Worm (Caenorhabditis elegans) whole organism, early embryonic: Measurements from ENCODE around the gene C25E10.8.

Source experiments
- B0310.2 ChIP-seq: sonication (generic microtip); optimal IDR thresholded peaks from 2 replicates; lab custom pipeline; 2016; ENCODE audit warnings: mild to moderate bottlenecking, missing genetic modification characterization, missing compliant biosample characterization
- F13C5.2 ChIP-seq: sonication (generic microtip); optimal IDR thresholded peaks from 2 replicates; lab custom pipeline; 2017; ENCODE audit warnings: mild to moderate bottlenecking, missing genetic modification characterization, inconsistent platforms, missing compliant biosample characterization
- aly-1 ChIP-seq: sonication (generic microtip); optimal IDR thresholded peaks from 2 replicates; lab custom pipeline; 2016; ENCODE audit warnings: missing genetic modification characterization, missing compliant biosample characterization
- ama-1 ChIP-seq: fragments of 150-350 bp; optimal IDR thresholded peaks from 2 replicates; lab custom pipeline; 2014
- ceh-13 ChIP-seq: fragments of 200-800 bp; sonication (Bioruptor generic); optimal IDR thresholded peaks from 2 replicates; lab custom pipeline; 2018; ENCODE audit warnings: mild to moderate bottlenecking, missing genetic modification characterization, missing compliant biosample characterization
- ceh-36 ChIP-seq: sonication (generic microtip); optimal IDR thresholded peaks from 2 replicates; lab custom pipeline; 2016; ENCODE audit warnings: missing genetic modification characterization, inconsistent platforms, missing compliant biosample characterization
- ets-7 ChIP-seq: sonication (generic microtip); optimal IDR thresholded peaks from 2 replicates; lab custom pipeline; 2016; ENCODE audit warnings: missing genotype, missing genetic modification characterization, missing compliant biosample characterization
- flt-1 ChIP-seq: fragments of 200-800 bp; sonication (Bioruptor generic); IDR thresholded peaks from 2 replicates; pipeline ENCODE4 v1.3.6; 2022; ENCODE audit warnings: missing genetic modification characterization, missing compliant biosample characterization
- hmbx-1 ChIP-seq: sonication (generic microtip); optimal IDR thresholded peaks from 2 replicates; lab custom pipeline; 2016; ENCODE audit warnings: mild to moderate bottlenecking, missing genetic modification characterization, missing compliant biosample characterization
- hmg-4 ChIP-seq: fragments of 200-800 bp; sonication (Bioruptor generic); optimal IDR thresholded peaks from 2 replicates; lab custom pipeline; 2018; ENCODE audit warnings: mild to moderate bottlenecking, missing genetic modification characterization, missing compliant biosample characterization
- hnd-1 ChIP-seq: sonication (generic microtip); optimal IDR thresholded peaks from 2 replicates; lab custom pipeline; 2016; ENCODE audit warnings: missing genetic modification characterization, missing compliant biosample characterization
- pes-1 ChIP-seq: fragments of 200-800 bp; sonication (Bioruptor generic); IDR thresholded peaks from 2 replicates; pipeline ENCODE4 v1.3.6; 2022; ENCODE audit warnings: missing genetic modification reagents, missing genetic modification characterization, missing compliant biosample characterization
- scrt-1 ChIP-seq: fragments of 200-800 bp; sonication (Bioruptor generic); IDR thresholded peaks from 2 replicates; pipeline ENCODE4 v1.3.6; 2022; ENCODE audit warnings: missing genetic modification characterization, missing compliant biosample characterization
- sea-1 ChIP-seq: fragments of 200-800 bp; sonication (Bioruptor generic); conservative IDR thresholded peaks from 2 replicates; pipeline ENCODE4 v1.3.6; 2022; ENCODE audit warnings: missing genetic modification characterization, missing compliant biosample characterization
- tbx-11 ChIP-seq: fragments of 200-800 bp; sonication (Bioruptor generic); IDR thresholded peaks from 2 replicates; pipeline ENCODE4 v1.3.6; 2022; ENCODE audit warnings: missing genetic modification characterization, missing compliant biosample characterization
- tbx-37 ChIP-seq: fragments of 200-800 bp; sonication (Bioruptor generic); conservative IDR thresholded peaks from 2 replicates; pipeline ENCODE4 v1.3.6; 2022; ENCODE audit warnings: missing genetic modification reagents, missing genetic modification characterization, missing compliant biosample characterization
- tra-4 ChIP-seq: sonication (generic microtip); optimal IDR thresholded peaks from 2 replicates; lab custom pipeline; 2017; ENCODE audit warnings: missing genetic modification characterization, missing compliant biosample characterization

The C25E10.8 gene

ce11 chrV:9082350-9082749, 28.5 kb upstream of the C25E10.8 start:
- TF ChIP-seq hmg-4 (GFP tag; lab: Kevin White, UChicago) (no peak), tbx-11 (no peak), ets-7 (tag; lab: Kevin White, UChicago) (no peak), aly-1 (tag; lab: Kevin White, UChicago) (no peak), hnd-1 (tag; lab: Kevin White, UChicago) (no peak), tbx-37 (GFP tag; lab: Robert Waterston, UW) (no peak), flt-1 (GFP tag; lab: Robert Waterston, UW) (no peak), pes-1 (GFP tag; lab: Robert Waterston, UW) (no peak), ceh-36 (no peak), B0310.2 (tag; lab: Kevin White, UChicago) (no peak), sea-1 (GFP tag; lab: Robert Waterston, UW) (no peak)

DNA sequence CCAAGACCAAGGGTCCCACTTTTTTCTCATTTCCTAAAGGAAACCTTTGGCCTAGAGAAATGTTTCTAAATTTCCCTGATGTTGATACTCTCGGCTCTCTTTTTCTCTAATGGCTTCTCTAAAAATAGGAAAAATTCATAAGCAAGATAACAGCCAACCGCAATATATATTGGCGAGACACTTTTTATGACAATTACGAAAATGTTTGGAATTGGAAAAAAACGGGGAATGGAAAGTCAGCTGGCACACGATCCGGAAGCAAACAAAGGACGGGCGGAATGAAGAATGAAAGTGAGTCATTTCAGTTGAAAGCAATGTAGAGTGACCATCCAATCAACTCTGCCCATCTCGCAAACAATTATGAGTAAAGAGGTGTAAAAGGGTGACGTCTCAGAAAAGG, 27.5 kb upstream of the C25E10.8 start:
- no peak for TF ChIP-seq hnd-1 (tag; lab: Kevin White, UChicago)
- TF ChIP-seq ama-1 (lab: Kevin White, UChicago): no peak
- no peak for TF ChIP-seq hmg-4 (GFP tag; lab: Kevin White, UChicago)

- TF ChIP-seq hmbx-1 (tag; lab: Kevin White, UChicago) (no peak), hnd-1 (tag; lab: Kevin White, UChicago) (no peak), scrt-1 (no peak), pes-1 (GFP tag; lab: Robert Waterston, UW) (no peak), aly-1 (tag; lab: Kevin White, UChicago) (no peak), tra-4 (tag; lab: Kevin White, UChicago) (no peak), B0310.2 (tag; lab: Kevin White, UChicago) (no peak)
These were observed 26.1 kb upstream of the C25E10.8 start for ce11 chrV:9079965-9080432.

DNA sequence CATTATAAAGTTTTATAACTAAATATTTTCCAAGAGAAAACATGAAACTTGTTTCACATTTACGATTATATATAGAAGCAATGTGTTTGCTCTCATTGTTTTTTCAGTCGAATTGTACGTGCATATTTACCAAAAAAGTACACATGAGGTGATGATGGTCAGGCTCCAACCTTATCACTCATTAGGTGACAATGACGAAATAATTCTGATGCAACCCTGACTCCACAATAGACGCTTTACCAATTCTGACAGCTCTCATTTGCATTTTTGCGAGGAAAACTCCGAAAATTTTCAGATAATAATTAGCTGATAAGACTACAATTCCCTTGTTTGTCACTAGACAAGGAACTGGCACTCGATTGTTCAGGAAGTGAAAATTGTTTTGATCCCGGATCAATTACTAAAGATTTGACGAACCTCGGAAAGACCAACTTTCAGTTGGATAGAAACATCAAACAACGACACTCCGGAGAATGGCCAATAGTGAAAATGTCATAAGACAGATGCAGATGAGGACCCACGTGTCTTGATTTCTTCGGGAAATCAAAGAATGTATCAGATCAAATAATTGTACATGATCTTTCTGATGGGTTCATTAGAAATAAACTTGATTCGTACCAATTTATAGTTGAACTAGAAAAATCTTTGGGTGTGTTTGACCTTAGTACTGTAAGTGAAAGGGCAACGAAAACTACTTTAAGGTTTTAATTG, 25.1 kb upstream of the C25E10.8 start:
- no peak for TF ChIP-seq ama-1 (lab: Kevin White, UChicago)
- no peak for TF ChIP-seq hmg-4 (GFP tag; lab: Kevin White, UChicago)
- TF ChIP-seq aly-1 (tag; lab: Kevin White, UChicago): no peak
- no peak for TF ChIP-seq tbx-37 (GFP tag; lab: Robert Waterston, UW)
- TF ChIP-seq flt-1 (GFP tag; lab: Robert Waterston, UW): no peak
- no peak for TF ChIP-seq F13C5.2 (tag; lab: Kevin White, UChicago)
- TF ChIP-seq scrt-1: no peak
- TF ChIP-seq hmbx-1 (tag; lab: Kevin White, UChicago): no peak
- TF ChIP-seq ceh-13 (GFP tag; lab: Kevin White, UChicago): no peak
- TF ChIP-seq hnd-1 (tag; lab: Kevin White, UChicago): no peak
- TF ChIP-seq sea-1 (GFP tag; lab: Robert Waterston, UW): no peak
- no peak for TF ChIP-seq ceh-36
- no peak for TF ChIP-seq ets-7 (tag; lab: Kevin White, UChicago)
- no peak for TF ChIP-seq tbx-11
- TF ChIP-seq B0310.2 (tag; lab: Kevin White, UChicago): no peak

DNA sequence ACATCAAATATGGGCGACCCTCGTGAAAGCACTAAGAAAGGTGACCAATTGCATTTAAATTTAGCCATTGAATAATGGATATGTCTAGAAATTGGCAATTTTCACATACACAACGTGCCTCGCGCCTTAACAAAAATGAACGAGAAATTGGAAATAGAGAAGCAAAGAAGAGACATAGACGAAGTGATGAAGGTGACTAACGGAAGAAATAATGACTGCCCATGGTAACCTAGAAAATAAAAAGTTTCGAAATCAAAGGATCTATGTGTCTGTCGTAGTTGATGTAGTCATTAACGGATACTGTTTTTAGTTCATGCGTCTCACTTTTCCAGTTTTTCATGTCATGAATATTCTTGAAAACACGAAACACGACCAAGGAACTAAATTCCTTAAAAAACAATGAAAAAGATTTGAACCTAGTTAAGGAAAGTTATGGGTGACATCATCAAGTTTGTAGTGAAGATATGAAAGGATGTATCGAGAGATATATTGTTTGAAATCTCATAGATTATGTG, 24.3 kb upstream of the C25E10.8 start:
- TF ChIP-seq ceh-13 (GFP tag; lab: Kevin White, UChicago) (no peak), hmg-4 (GFP tag; lab: Kevin White, UChicago) (no peak), ceh-36 (no peak), ama-1 (lab: Kevin White, UChicago) (no peak), hnd-1 (tag; lab: Kevin White, UChicago) (no peak), hmbx-1 (tag; lab: Kevin White, UChicago) (no peak), tbx-37 (GFP tag; lab: Robert Waterston, UW) (no peak), tra-4 (tag; lab: Kevin White, UChicago) (no peak), scrt-1 (no peak)

DNA sequence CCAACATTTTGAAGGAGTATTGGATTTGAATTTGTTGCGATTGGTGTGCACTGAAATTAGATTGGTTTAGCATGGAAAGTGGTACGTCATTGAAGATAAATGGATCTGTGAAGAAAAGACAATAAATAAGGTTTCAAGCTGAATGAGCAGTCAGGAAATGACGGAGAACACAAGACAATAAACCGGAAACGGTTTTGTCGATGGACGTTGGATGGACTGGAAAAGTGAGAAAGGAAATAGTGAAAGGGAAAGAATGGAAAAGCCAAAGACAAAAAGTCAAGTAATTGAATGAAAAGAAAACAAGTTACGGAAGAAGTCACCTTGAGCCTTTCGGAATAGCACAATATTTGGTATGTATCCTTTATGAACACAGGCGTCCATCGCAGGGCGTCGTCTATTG, 22.4 kb upstream of the C25E10.8 start, which contains the start of gene T27E4.7:
TSS of gene T27E4.7 (minus strand) at position 50 of the 400 bp plus-strand sequence.
- TF ChIP-seq tbx-11: no peak
- no peak for TF ChIP-seq ceh-36
- TF ChIP-seq B0310.2 (tag; lab: Kevin White, UChicago): no peak
- no peak for TF ChIP-seq hmbx-1 (tag; lab: Kevin White, UChicago)
- TF ChIP-seq ceh-13 (GFP tag; lab: Kevin White, UChicago): no peak
- no peak for TF ChIP-seq flt-1 (GFP tag; lab: Robert Waterston, UW)

ce11 chrV:9075827-9076226, 22.0 kb upstream of the C25E10.8 start:
- TF ChIP-seq scrt-1 (no peak), F13C5.2 (tag; lab: Kevin White, UChicago) (no peak), ets-7 (tag; lab: Kevin White, UChicago) (no peak), tbx-11 (no peak), tbx-37 (GFP tag; lab: Robert Waterston, UW) (no peak), ama-1 (lab: Kevin White, UChicago) (no peak), hmbx-1 (tag; lab: Kevin White, UChicago) (no peak), pes-1 (GFP tag; lab: Robert Waterston, UW) (no peak), tra-4 (tag; lab: Kevin White, UChicago) (no peak), hnd-1 (tag; lab: Kevin White, UChicago) (no peak), ceh-13 (GFP tag; lab: Kevin White, UChicago) (no peak)
